Worm (Caenorhabditis elegans) whole organism, young adult: ENCODE measurements around the gene toca-2.

Experiments used
- B0019.2 ChIP-seq: fragments of 200-800 bp; sonication (Bioruptor generic); conservative IDR thresholded peaks from 2 replicates; pipeline ENCODE4 v1.3.6; 2022; ENCODE audit warnings: missing genetic modification reagents, missing genetic modification characterization, missing compliant biosample characterization
- C17E4.6 ChIP-seq: fragments of 200-800 bp; sonication (Bioruptor generic); IDR thresholded peaks from 2 replicates; pipeline ENCODE4 v1.3.6; 2022; ENCODE audit warnings: missing genetic modification reagents, missing genetic modification characterization, missing compliant biosample characterization
- F52B5.7 ChIP-seq: sonication (generic microtip); optimal IDR thresholded peaks from 2 replicates; lab custom pipeline; 2016; ENCODE audit warnings: mild to moderate bottlenecking, missing genetic modification characterization, missing compliant biosample characterization
- K11D2.4 ChIP-seq: fragments of 200-800 bp; sonication (Bioruptor generic); IDR thresholded peaks from 2 replicates; pipeline ENCODE4 v1.3.6; 2022; ENCODE audit warnings: missing genetic modification reagents, missing genetic modification characterization, missing compliant biosample characterization
- K12H6.12 ChIP-seq: fragments of 200-800 bp; sonication (Bioruptor generic); optimal IDR thresholded peaks from 2 replicates; lab custom pipeline; 2018; ENCODE audit warnings: mild to moderate bottlenecking, missing genetic modification characterization, missing compliant biosample characterization
- Y56A3A.18 ChIP-seq: fragments of 200-800 bp; sonication (Bioruptor generic); IDR thresholded peaks from 2 replicates; pipeline ENCODE4 v1.3.6; 2022; ENCODE audit warnings: missing genetic modification reagents, missing genetic modification characterization, missing compliant biosample characterization
- ZK185.1 ChIP-seq: sonication (generic microtip); optimal IDR thresholded peaks from 2 replicates; lab custom pipeline; 2016; ENCODE audit warnings: mild to moderate bottlenecking, missing genetic modification characterization, missing compliant biosample characterization; ENCODE audit not compliant: poor library complexity, severe bottlenecking
- ama-1 ChIP-seq, 3 experiments: fragments of 150-350 bp in 1 of 3; sonication (generic microtip) in 2 of 3; optimal IDR thresholded peaks; 2 replicates each; lab custom pipeline; 2014 to 2018; ENCODE audit warnings: missing biosample characterization in 2 of 3, missing genetic modification characterization in 2 of 3, missing genetic modification reagents in 2 of 3
- aptf-3 ChIP-seq: fragments of 200-800 bp; sonication (Bioruptor generic); IDR thresholded peaks from 2 replicates; pipeline ENCODE4 v1.3.6; 2022; ENCODE audit warnings: missing genetic modification characterization, missing compliant biosample characterization
- cebp-1 ChIP-seq, 2 experiments: fragments of 200-800 bp in 1 of 2; sonication (Bioruptor generic) in 1 of 2; sonication (generic microtip) in 1 of 2; IDR thresholded peaks in 1 of 2; optimal IDR thresholded peaks in 1 of 2; 2 replicates each; pipeline versions ENCODE4 v1.3.6 to Lab custom; 2017 to 2022; ENCODE audit warnings: missing compliant biosample characterization in 2 of 2, missing genetic modification characterization in 2 of 2, mild to moderate bottlenecking in 1 of 2, missing genetic modification reagents in 1 of 2, moderate library complexity in 1 of 2
- cebp-2 ChIP-seq: fragments of 200-800 bp; sonication (Bioruptor generic); IDR thresholded peaks from 2 replicates; pipeline ENCODE4 v1.3.6; 2022; ENCODE audit warnings: missing genetic modification characterization, missing compliant biosample characterization
- ceh-100 ChIP-seq: fragments of 200-800 bp; sonication (Bioruptor generic); IDR thresholded peaks from 2 replicates; pipeline ENCODE4 v1.3.6; 2022; ENCODE audit warnings: missing genetic modification reagents, missing genetic modification characterization, missing compliant biosample characterization
- ceh-79 ChIP-seq: sonication (generic microtip); optimal IDR thresholded peaks from 2 replicates; lab custom pipeline; 2017; ENCODE audit warnings: mild to moderate bottlenecking, missing genetic modification characterization, missing compliant biosample characterization
- dox-1 ChIP-seq: fragments of 200-800 bp; sonication (Bioruptor generic); IDR thresholded peaks from 2 replicates; pipeline ENCODE4 v1.3.6; 2022; ENCODE audit warnings: missing genetic modification reagents, missing genetic modification characterization, missing compliant biosample characterization
- ekl-4 ChIP-seq: fragments of 200-800 bp; sonication (Bioruptor generic); IDR thresholded peaks from 2 replicates; pipeline ENCODE4 v1.3.6; 2022; ENCODE audit warnings: missing genetic modification reagents, missing genetic modification characterization, missing compliant biosample characterization
- fkh-3 ChIP-seq: sonication (generic microtip); optimal IDR thresholded peaks from 2 replicates; lab custom pipeline; 2016; ENCODE audit warnings: mild to moderate bottlenecking, missing genetic modification characterization, missing compliant biosample characterization
- gei-17 ChIP-seq: fragments of 200-800 bp; sonication (Bioruptor generic); optimal IDR thresholded peaks from 2 replicates; lab custom pipeline; 2018; ENCODE audit warnings: mild to moderate bottlenecking, missing genetic modification characterization, missing compliant biosample characterization
- him-1 ChIP-seq: sonication (generic microtip); optimal IDR thresholded peaks from 2 replicates; lab custom pipeline; 2016; ENCODE audit warnings: missing genotype, missing genetic modification reagents, missing genetic modification characterization, missing compliant biosample characterization
- hmg-1.2 ChIP-seq: fragments of 200-800 bp; sonication (Bioruptor generic); IDR thresholded peaks from 2 replicates; pipeline ENCODE4 v1.3.6; 2022; ENCODE audit warnings: missing genetic modification reagents, missing genetic modification characterization, missing compliant biosample characterization
- lin-35 ChIP-seq, 3 experiments: fragments of 150-350 bp in 2 of 3; sonication (generic microtip) in 1 of 3; optimal IDR thresholded peaks; 2 replicates each; lab custom pipeline; 2014 to 2018; ENCODE audit warnings: missing biosample characterization in 3 of 3, missing genetic modification characterization in 3 of 3, missing genetic modification reagents in 3 of 3
- lsy-27 ChIP-seq: sonication (generic microtip); optimal IDR thresholded peaks from 2 replicates; lab custom pipeline; 2017; ENCODE audit warnings: missing genetic modification characterization, mild to moderate bottlenecking, missing compliant biosample characterization, antibody characterized with exemption, missing genotype, borderline replicate concordance; ENCODE audit not compliant: insufficient read depth
- madf-6 ChIP-seq: fragments of 200-800 bp; sonication (Bioruptor generic); IDR thresholded peaks from 2 replicates; pipeline ENCODE4 v1.3.6; 2022; ENCODE audit warnings: missing genetic modification reagents, missing genetic modification characterization, missing compliant biosample characterization
- mcd-1 ChIP-seq: fragments of 200-800 bp; sonication (Bioruptor generic); IDR thresholded peaks from 2 replicates; pipeline ENCODE4 v1.3.6; 2022; ENCODE audit warnings: missing genetic modification reagents, missing genetic modification characterization, missing compliant biosample characterization
- mel-28 ChIP-seq: sonication (generic microtip); optimal IDR thresholded peaks from 2 replicates; lab custom pipeline; 2016; ENCODE audit warnings: borderline replicate concordance, mild to moderate bottlenecking, missing genetic modification characterization, missing compliant biosample characterization
- mes-4 ChIP-seq: sonication (generic microtip); optimal IDR thresholded peaks from 2 replicates; lab custom pipeline; 2016; ENCODE audit warnings: missing genotype, missing genetic modification characterization, missing compliant biosample characterization
- nfyb-1 ChIP-seq: fragments of 200-800 bp; sonication (Bioruptor generic); IDR thresholded peaks from 2 replicates; pipeline ENCODE4 v1.3.6; 2022; ENCODE audit warnings: missing genetic modification reagents, missing genetic modification characterization, missing compliant biosample characterization
- pha-4 ChIP-seq: fragments of 150-350 bp; sonication (generic microtip); optimal IDR thresholded peaks from 2 replicates; lab custom pipeline; 2014; ENCODE audit warnings: missing biosample characterization, missing genetic modification reagents, missing genetic modification characterization
- repo-1 ChIP-seq: sonication (generic microtip); optimal IDR thresholded peaks from 2 replicates; lab custom pipeline; 2017; ENCODE audit warnings: mild to moderate bottlenecking, missing genetic modification characterization, missing compliant biosample characterization
- sea-2 ChIP-seq: fragments of 200-800 bp; sonication (Bioruptor generic); IDR thresholded peaks from 2 replicates; pipeline ENCODE4 v1.3.6; 2022; ENCODE audit warnings: missing genetic modification characterization, missing compliant biosample characterization
- sptf-2 ChIP-seq: fragments of 200-800 bp; sonication (Bioruptor generic); optimal IDR thresholded peaks from 2 replicates; lab custom pipeline; 2018; ENCODE audit warnings: mild to moderate bottlenecking, missing genetic modification characterization, missing compliant biosample characterization
- tbp1 ChIP-seq: fragments of 200-800 bp; sonication (Bioruptor generic); optimal IDR thresholded peaks from 2 replicates; lab custom pipeline; 2018; ENCODE audit warnings: mild to moderate bottlenecking, missing genetic modification characterization, missing compliant biosample characterization
- zfh-2 ChIP-seq: fragments of 200-800 bp; sonication (Bioruptor generic); conservative IDR thresholded peaks from 2 replicates; pipeline ENCODE4 v1.3.6; 2022; ENCODE audit warnings: missing genetic modification reagents, missing genetic modification characterization, missing compliant biosample characterization
- zim-3 ChIP-seq: sonication (generic microtip); optimal IDR thresholded peaks from 2 replicates; lab custom pipeline; 2017; ENCODE audit warnings: mild to moderate bottlenecking, missing genetic modification characterization, moderate library complexity, missing compliant biosample characterization
- ztf-28 ChIP-seq: fragments of 200-800 bp; sonication (Bioruptor generic); IDR thresholded peaks from 2 replicates; pipeline ENCODE4 v1.3.6; 2022; ENCODE audit warnings: missing genetic modification reagents, missing genetic modification characterization, missing compliant biosample characterization

Gene toca-2

DNA sequence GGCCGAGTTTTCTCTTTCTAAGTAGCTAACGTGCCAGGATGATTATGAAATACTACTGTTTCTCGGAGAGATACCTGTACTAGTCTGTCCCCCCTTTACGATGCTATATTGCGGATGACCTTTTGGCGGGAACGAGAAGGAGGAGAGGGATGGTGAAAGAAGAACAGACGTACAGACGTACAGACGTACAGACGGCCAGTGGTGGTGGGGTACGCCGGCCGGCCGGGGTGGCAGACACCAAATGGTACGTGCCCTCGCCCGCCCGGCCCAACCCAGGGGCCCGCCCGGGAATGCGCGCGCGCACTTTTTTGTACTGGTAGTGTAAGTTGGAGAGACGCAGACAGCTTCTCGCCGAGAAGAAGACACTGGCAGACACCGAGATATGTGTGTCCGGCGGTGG, 34.6 kb upstream of the toca-2 start (continued):
- peak; percentile 35 for TF ChIP-seq F52B5.7 (tag; lab: Kevin White, UChicago)
- peak; percentile 63 for TF ChIP-seq mcd-1
- TF ChIP-seq sea-2 (GFP tag; lab: Robert Waterston, UW) = no peak
- no peak for TF ChIP-seq lin-35 (GFP tag; optimal IDR thresholded peaks at IDR 0.05; lab: Kevin White, UChicago)
- TF ChIP-seq fkh-3 = no peak
- no peak for TF ChIP-seq aptf-3 (GFP tag; lab: Robert Waterston, UW)
- TF ChIP-seq K11D2.4 (GFP tag; lab: Robert Waterston, UW) = no peak
- no peak for TF ChIP-seq lsy-27 (tag; lab: Kevin White, UChicago)
- TF ChIP-seq C17E4.6 (GFP tag; lab: Robert Waterston, UW) = no peak
- peak; percentile 36; the same call in 1 of the 2 replicates for TF ChIP-seq madf-6
- TF ChIP-seq repo-1 (tag; lab: Kevin White, UChicago) = peak; percentile 48

DNA sequence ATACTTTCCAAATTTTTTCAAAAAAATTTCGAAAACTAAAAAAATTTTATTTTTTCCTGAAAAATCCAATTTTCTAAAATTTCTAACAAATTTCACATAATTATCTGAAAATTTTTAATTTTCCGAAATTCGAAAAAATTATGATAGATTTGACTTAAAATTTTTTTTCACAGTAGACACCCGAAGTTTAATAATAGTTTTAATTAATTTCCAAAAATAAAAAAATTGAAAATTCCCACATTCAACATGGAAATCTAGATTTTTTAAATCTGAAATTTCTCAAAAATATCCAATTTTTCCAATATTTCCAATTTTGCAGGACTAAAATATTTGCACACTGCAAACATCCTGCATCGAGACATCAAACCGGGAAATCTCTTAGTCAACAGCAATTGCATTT, 33.8 kb upstream of the toca-2 start:
- 0 out of 2 replicates have a peak, but pooled peaks have one; percentile 23 for TF ChIP-seq Y56A3A.18 (GFP tag; lab: Robert Waterston, UW)
- no peak for TF ChIP-seq sptf-2

DNA sequence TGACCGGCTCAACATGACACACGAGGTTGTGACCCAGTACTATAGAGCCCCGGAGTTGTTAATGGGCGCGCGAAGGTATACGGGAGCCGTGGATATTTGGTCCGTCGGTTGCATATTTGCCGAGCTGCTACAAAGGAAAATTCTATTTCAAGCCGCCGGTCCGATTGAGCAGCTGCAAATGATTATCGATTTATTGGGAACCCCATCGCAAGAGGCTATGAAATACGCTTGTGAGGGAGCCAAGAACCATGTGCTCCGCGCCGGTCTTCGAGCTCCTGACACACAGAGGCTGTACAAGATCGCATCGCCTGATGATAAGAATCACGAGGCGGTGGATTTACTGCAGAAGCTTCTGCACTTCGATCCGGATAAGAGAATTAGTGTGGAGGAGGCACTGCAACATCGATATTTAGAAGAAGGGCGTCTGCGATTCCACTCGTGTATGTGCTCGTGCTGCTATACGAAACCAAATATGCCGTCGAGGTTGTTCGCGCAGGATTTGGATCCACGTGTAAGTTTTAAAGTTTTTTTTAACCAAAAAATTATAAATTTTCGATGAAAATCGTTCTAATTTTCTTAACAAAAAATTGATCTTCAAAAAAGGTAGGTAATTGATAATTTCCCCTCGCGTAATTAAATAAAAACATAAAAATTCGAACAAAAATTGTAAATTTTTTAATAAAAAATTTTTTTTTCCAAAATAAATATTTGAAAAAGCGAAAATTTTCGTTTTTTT, 33.1 kb upstream of the toca-2 start:
- TF ChIP-seq ekl-4 (0 out of 2 replicates have a peak, but pooled peaks have one; percentile 28), cebp-2 (GFP tag; lab: Robert Waterston, UW) (no peak), gei-17 (no peak), zim-3 (tag; lab: Kevin White, UChicago) (no peak), B0019.2 (GFP tag; lab: Robert Waterston, UW) (no peak), pha-4 (no peak), repo-1 (tag; lab: Kevin White, UChicago) (no peak), hmg-1.2 (GFP tag; lab: Robert Waterston, UW) (0 out of 2 replicates have a peak, but pooled peaks have one; percentile 11), K12H6.12 (tag; lab: Kevin White, UChicago) (no peak), cebp-1 (GFP tag; IDR thresholded peaks at IDR 0.05; lab: Robert Waterston, UW) (no peak), cebp-1 (tag; optimal IDR thresholded peaks at IDR 0.05; lab: Kevin White, UChicago) (peak; percentile 28), mel-28 (peak; percentile 55), zfh-2 (peak; percentile 47; the same call in 1 of the 2 replicates), dox-1 (GFP tag; lab: Robert Waterston, UW) (peak; percentile 55)

DNA sequence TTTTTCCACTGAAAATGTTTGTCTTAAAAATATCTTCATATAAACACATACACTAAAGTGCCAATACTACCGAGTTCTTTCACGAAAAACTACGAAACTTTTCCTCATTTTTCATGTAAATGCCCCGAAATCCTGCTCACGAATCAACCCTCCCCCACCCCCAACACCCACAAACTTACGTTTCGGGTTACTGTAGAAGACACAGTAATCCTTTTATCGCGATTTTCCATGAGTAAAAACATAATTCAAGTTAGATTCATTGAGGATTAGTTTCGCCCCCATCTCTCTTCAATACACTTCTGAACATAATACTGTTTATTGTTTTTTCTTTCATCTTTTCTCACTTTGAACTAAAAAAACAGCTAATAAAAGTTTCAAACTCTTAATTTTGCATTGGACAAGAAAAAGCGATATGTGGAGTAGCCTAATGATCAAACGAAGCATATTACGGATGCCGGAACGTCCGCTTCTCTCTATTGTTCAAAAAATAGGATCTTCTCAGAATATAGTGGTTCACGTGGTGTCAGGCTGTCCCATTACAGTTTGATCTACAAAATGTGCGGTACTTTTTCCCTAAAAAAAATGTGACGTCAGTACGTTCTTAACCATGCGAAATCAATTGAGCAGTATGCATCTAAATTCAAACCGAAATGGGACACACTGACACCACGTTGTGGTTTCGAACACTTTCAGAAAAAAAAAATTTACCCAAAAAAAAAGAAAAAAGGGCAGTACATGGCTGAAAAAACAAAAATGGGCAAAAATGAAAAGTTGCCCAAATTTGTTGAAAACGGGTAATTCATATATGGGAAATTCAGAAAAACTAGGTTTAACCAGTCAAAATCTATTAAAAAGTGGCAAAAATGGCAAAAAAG, 31.4 kb upstream of the toca-2 start:
- TF ChIP-seq K11D2.4 (GFP tag; lab: Robert Waterston, UW) (no peak), tbp1 (no peak), nfyb-1 (peak; percentile 60; the same call in 1 of the 2 replicates), ztf-28 (no peak), sptf-2 (no peak), ceh-100 (GFP tag; lab: Robert Waterston, UW) (0 out of 2 replicates have a peak, but pooled peaks have one; percentile 16), ZK185.1 (no peak), zim-3 (tag; lab: Kevin White, UChicago) (peak; percentile 37), dox-1 (GFP tag; lab: Robert Waterston, UW) (0 out of 2 replicates have a peak, but pooled peaks have one; percentile 5), mes-4 (tag; lab: Kevin White, UChicago) (no peak), him-1 (tag; lab: Kevin White, UChicago) (peak; percentile 88), ceh-79 (tag; lab: Kevin White, UChicago) (no peak), K12H6.12 (tag; lab: Kevin White, UChicago) (peak; percentile 42), ama-1 (optimal IDR thresholded peaks at IDR 0.05; lab: Kevin White, UChicago) (peak; percentile 8), ama-1 (GFP tag; optimal IDR thresholded peaks at IDR 0.05; lab: Kevin White, UChicago) (no peak)
